Worm (Caenorhabditis elegans) whole organism, mixed stage, embryonic: ENCODE results near the gene rpc-1.

ENCODE experiments used
- M03D4.4 ChIP-seq: sonication (generic microtip); optimal IDR thresholded peaks from 2 replicates; lab custom pipeline; 2017; ENCODE audit warnings: mild to moderate bottlenecking, missing genetic modification characterization, missing compliant biosample characterization
- bed-3 ChIP-seq: fragments of 200-800 bp; sonication (Bioruptor generic); optimal IDR thresholded peaks from 3 replicates; lab custom pipeline; 2018; ENCODE audit warnings: mild to moderate bottlenecking, missing genetic modification characterization, moderate library complexity, missing compliant biosample characterization
- blmp-1 ChIP-seq: fragments of 150-350 bp; optimal IDR thresholded peaks from 2 replicates; lab custom pipeline; 2014; ENCODE audit warnings: missing biosample characterization, missing genetic modification characterization
- ceh-39 ChIP-seq: fragments of 150-350 bp; optimal IDR thresholded peaks from 2 replicates; lab custom pipeline; 2014; ENCODE audit warnings: missing biosample characterization, missing genetic modification characterization
- ceh-43 ChIP-seq: fragments of 200-800 bp; sonication (Bioruptor generic); optimal IDR thresholded peaks from 2 replicates; lab custom pipeline; 2018; ENCODE audit warnings: mild to moderate bottlenecking, missing genetic modification characterization, moderate library complexity, missing compliant biosample characterization
- ceh-83 ChIP-seq: fragments of 200-800 bp; sonication (Bioruptor generic); optimal IDR thresholded peaks from 2 replicates; lab custom pipeline; 2018; ENCODE audit warnings: mild to moderate bottlenecking, missing genetic modification characterization, missing compliant biosample characterization
- ces-1 ChIP-seq: fragments of 150-350 bp; optimal IDR thresholded peaks from 2 replicates; lab custom pipeline; 2014; ENCODE audit warnings: missing biosample characterization, missing genetic modification reagents, missing genetic modification characterization
- cnd-1 ChIP-seq: fragments of 200-800 bp; sonication (Bioruptor generic); optimal IDR thresholded peaks from 2 replicates; lab custom pipeline; 2018; ENCODE audit warnings: mild to moderate bottlenecking, missing genetic modification characterization, missing compliant biosample characterization
- drap-1 ChIP-seq: fragments of 200-800 bp; sonication (Bioruptor generic); optimal IDR thresholded peaks from 3 replicates; lab custom pipeline; 2018; ENCODE audit warnings: mild to moderate bottlenecking, missing genetic modification characterization, missing compliant biosample characterization
- elt-1 ChIP-seq: sonication (generic microtip); optimal IDR thresholded peaks from 2 replicates; lab custom pipeline; 2017; ENCODE audit warnings: missing genetic modification characterization, mild to moderate bottlenecking, missing compliant biosample characterization, antibody characterized with exemption, moderate library complexity, borderline replicate concordance; ENCODE audit not compliant: insufficient read depth
- elt-3 ChIP-seq: fragments of 150-350 bp; optimal IDR thresholded peaks from 2 replicates; lab custom pipeline; 2014; ENCODE audit warnings: missing biosample characterization, missing genetic modification characterization
- flh-1 ChIP-seq: fragments of 200-800 bp; sonication (Bioruptor generic); optimal IDR thresholded peaks from 2 replicates; lab custom pipeline; 2018; ENCODE audit warnings: mild to moderate bottlenecking, missing genetic modification characterization, moderate library complexity, missing compliant biosample characterization
- ham-2 ChIP-seq: fragments of 200-800 bp; sonication (Bioruptor generic); optimal IDR thresholded peaks from 2 replicates; lab custom pipeline; 2018; ENCODE audit warnings: mild to moderate bottlenecking, missing genetic modification characterization, missing compliant biosample characterization
- hlh-1 ChIP-seq: fragments of 150-350 bp; optimal IDR thresholded peaks from 2 replicates; lab custom pipeline; 2014; ENCODE audit warnings: missing biosample characterization, missing genetic modification reagents, missing genetic modification characterization
- lin-13 ChIP-seq: fragments of 150-350 bp; optimal IDR thresholded peaks from 2 replicates; lab custom pipeline; 2014; ENCODE audit warnings: missing biosample characterization, missing genetic modification characterization
- lsy-2 ChIP-seq: fragments of 150-350 bp; optimal IDR thresholded peaks from 2 replicates; lab custom pipeline; 2014; ENCODE audit warnings: missing biosample characterization, missing genetic modification characterization
- mab-5 ChIP-seq: fragments of 150-350 bp; optimal IDR thresholded peaks from 2 replicates; lab custom pipeline; 2014; ENCODE audit warnings: missing biosample characterization, missing genetic modification characterization
- mep-1 ChIP-seq: fragments of 150-350 bp; optimal IDR thresholded peaks from 2 replicates; lab custom pipeline; 2017; ENCODE audit warnings: missing biosample characterization, missing genetic modification reagents, missing genetic modification characterization, inconsistent platforms
- mls-2 ChIP-seq: sonication (generic microtip); optimal IDR thresholded peaks from 2 replicates; lab custom pipeline; 2016; ENCODE audit warnings: mild to moderate bottlenecking, missing genetic modification characterization, moderate library complexity, missing compliant biosample characterization
- nhr-12 ChIP-seq: fragments of 150-350 bp; optimal IDR thresholded peaks from 2 replicates; lab custom pipeline; 2014; ENCODE audit warnings: missing biosample characterization, missing genetic modification characterization
- nhr-2 ChIP-seq: fragments of 150-350 bp; optimal IDR thresholded peaks from 2 replicates; lab custom pipeline; 2014; ENCODE audit warnings: missing biosample characterization, missing genetic modification characterization
- nhr-28 ChIP-seq: fragments of 150-350 bp; optimal IDR thresholded peaks from 2 replicates; lab custom pipeline; 2014; ENCODE audit warnings: missing biosample characterization, missing genetic modification characterization
- nhr-76 ChIP-seq: sonication (generic microtip); optimal IDR thresholded peaks from 2 replicates; lab custom pipeline; 2017; ENCODE audit warnings: missing biosample characterization, missing genetic modification characterization
- pha-4 ChIP-seq: fragments of 150-350 bp; optimal IDR thresholded peaks from 2 replicates; lab custom pipeline; 2018; ENCODE audit warnings: missing biosample characterization, missing genetic modification reagents, missing genetic modification characterization
- sem-2 ChIP-seq: fragments of 200-800 bp; sonication (Bioruptor generic); optimal IDR thresholded peaks from 2 replicates; lab custom pipeline; 2018; ENCODE audit warnings: mild to moderate bottlenecking, missing genetic modification characterization, missing compliant biosample characterization
- snpc-4 ChIP-seq: fragments of 150-350 bp; optimal IDR thresholded peaks from 2 replicates; lab custom pipeline; 2014; ENCODE audit warnings: missing biosample characterization, missing genetic modification characterization
- sptf-1 ChIP-seq: sonication (generic microtip); optimal IDR thresholded peaks from 2 replicates; lab custom pipeline; 2017; ENCODE audit warnings: mild to moderate bottlenecking, missing genetic modification characterization, moderate library complexity, missing compliant biosample characterization
- tbx-8 ChIP-seq: fragments of 200-800 bp; sonication (Bioruptor generic); optimal IDR thresholded peaks from 2 replicates; lab custom pipeline; 2018; ENCODE audit warnings: mild to moderate bottlenecking, missing genetic modification characterization, moderate library complexity, missing compliant biosample characterization
- unc-120 ChIP-seq: sonication (generic microtip); optimal IDR thresholded peaks from 2 replicates; lab custom pipeline; 2017; ENCODE audit warnings: missing genetic modification characterization, missing compliant biosample characterization; ENCODE audit not compliant: poor library complexity, severe bottlenecking
- unc-39 ChIP-seq: fragments of 150-350 bp; optimal IDR thresholded peaks from 2 replicates; lab custom pipeline; 2014; ENCODE audit warnings: missing biosample characterization, missing genetic modification characterization
- unc-62 ChIP-seq: fragments of 150-350 bp; optimal IDR thresholded peaks from 2 replicates; lab custom pipeline; 2014; ENCODE audit warnings: missing biosample characterization, missing genetic modification reagents, missing genetic modification characterization
- zip-8 ChIP-seq: fragments of 150-350 bp; optimal IDR thresholded peaks from 2 replicates; lab custom pipeline; 2014; ENCODE audit warnings: missing biosample characterization, missing genetic modification characterization
- ztf-11 ChIP-seq: fragments of 150-350 bp; optimal IDR thresholded peaks from 2 replicates; lab custom pipeline; 2014; ENCODE audit warnings: missing biosample characterization, missing genetic modification characterization

The rpc-1 gene

ce11 chrIV:7159586-7159985 lies 6.0 kb downstream of the rpc-1 start:
- no peak for TF ChIP-seq unc-39 (tag; lab: Kevin White, UChicago)
- no peak for TF ChIP-seq hlh-1
- TF ChIP-seq ham-2 (GFP tag; lab: Kevin White, UChicago) = no peak
- TF ChIP-seq lin-13 (tag; lab: Kevin White, UChicago) = no peak
- TF ChIP-seq pha-4 (tag; lab: Kevin White, UChicago) = no peak
- TF ChIP-seq ces-1 = no peak
- no peak for TF ChIP-seq unc-62 (GFP tag; lab: Kevin White, UChicago)
- no peak for TF ChIP-seq sem-2 (GFP tag; lab: Kevin White, UChicago)
- no peak for TF ChIP-seq tbx-8 (GFP tag; lab: Kevin White, UChicago)
- no peak for TF ChIP-seq sptf-1 (tag; lab: Kevin White, UChicago)
- TF ChIP-seq nhr-2 (tag; lab: Kevin White, UChicago) = no peak
- TF ChIP-seq flh-1 (GFP tag; lab: Kevin White, UChicago) = no peak

ce11 chrIV:7158161-7158560 lies 7.4 kb downstream of the rpc-1 start:
- TF ChIP-seq elt-3 (tag; lab: Kevin White, UChicago) = no peak
- no peak for TF ChIP-seq ceh-43 (GFP tag; lab: Kevin White, UChicago)
- no peak for TF ChIP-seq sem-2 (GFP tag; lab: Kevin White, UChicago)
- TF ChIP-seq nhr-28 (tag; lab: Kevin White, UChicago) = no peak
- no peak for TF ChIP-seq bed-3
- TF ChIP-seq hlh-1 = no peak
- no peak for TF ChIP-seq sptf-1 (tag; lab: Kevin White, UChicago)
- TF ChIP-seq nhr-76 (tag; lab: Kevin White, UChicago) = no peak
- TF ChIP-seq unc-62 (GFP tag; lab: Kevin White, UChicago) = no peak

DNA sequence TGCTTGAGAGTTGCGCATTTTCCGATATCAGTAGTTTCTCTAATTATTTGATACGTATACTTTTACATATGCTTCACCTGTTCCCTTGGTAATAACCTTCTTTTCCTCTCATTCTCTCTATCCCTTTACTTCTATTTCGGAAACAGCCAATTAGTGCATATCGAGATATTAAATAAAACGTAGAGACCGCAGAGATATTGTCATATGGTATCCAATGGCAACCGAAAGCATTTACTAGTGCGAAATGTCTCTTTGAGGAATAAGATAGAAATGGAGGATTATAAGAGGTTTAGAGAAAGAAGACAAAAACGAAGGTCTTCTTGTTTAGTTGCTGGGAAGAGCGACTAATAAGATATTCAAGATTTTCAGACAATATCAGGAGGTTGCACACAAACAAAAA lies 9.2 kb downstream of the rpc-1 start, which contains the start of gene maph-9:
Gene maph-9, plus strand, starts transcription at position 273 of the 400 bp plus-strand sequence.
- TF ChIP-seq sptf-1 (tag; lab: Kevin White, UChicago) = peak; percentile 57
- no peak for TF ChIP-seq nhr-28 (tag; lab: Kevin White, UChicago)
- no peak for TF ChIP-seq unc-120
- TF ChIP-seq nhr-12 (tag; lab: Kevin White, UChicago) = no peak
- no peak for TF ChIP-seq flh-1 (GFP tag; lab: Kevin White, UChicago)
- no peak for TF ChIP-seq unc-39 (tag; lab: Kevin White, UChicago)
- peak; percentile 19 for TF ChIP-seq ceh-43 (GFP tag; lab: Kevin White, UChicago)
- no peak for TF ChIP-seq ces-1
- TF ChIP-seq lsy-2 (tag; lab: Kevin White, UChicago) = peak; percentile 1
- no peak for TF ChIP-seq zip-8 (tag; lab: Kevin White, UChicago)
- peak; percentile 16 for TF ChIP-seq ztf-11 (tag; lab: Kevin White, UChicago)
- TF ChIP-seq nhr-76 (tag; lab: Kevin White, UChicago) = no peak
- no peak for TF ChIP-seq ceh-83 (GFP tag; lab: Kevin White, UChicago)

ce11 chrIV:7154356-7154755 lies 11.2 kb downstream of the rpc-1 start, which contains the start of gene C34D4.2:
Gene C34D4.2 (plus strand): TSS chrIV:7154656.
- TF ChIP-seq elt-1 (tag; lab: Kevin White, UChicago) = peak; percentile 32
- TF ChIP-seq M03D4.4 (tag; lab: Kevin White, UChicago) = no peak

DNA sequence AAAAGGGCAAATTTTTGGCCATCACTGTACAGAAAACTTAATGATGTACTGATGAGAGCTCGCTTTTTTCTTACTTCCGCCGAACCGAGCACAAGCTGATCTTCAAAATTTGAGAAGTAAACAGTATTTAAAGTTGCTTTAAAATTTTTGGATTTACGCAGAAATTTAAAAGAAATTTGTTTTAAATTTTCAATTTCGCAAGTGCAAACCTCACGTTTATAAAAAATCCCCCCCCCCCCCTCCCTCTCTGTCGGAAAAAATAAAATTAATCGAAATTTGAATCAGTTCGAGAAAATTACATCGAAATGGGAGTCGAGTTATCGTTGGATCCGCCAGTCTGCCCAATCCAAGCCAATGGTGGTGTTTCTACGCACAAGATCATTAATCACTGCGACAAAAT lies 12.2 kb downstream of the rpc-1 start, which contains the start of gene C34D4.3:
Gene C34D4.3, plus strand, starts transcription at position 301 of the 400 bp plus-strand sequence.
- TF ChIP-seq zip-8 (tag; lab: Kevin White, UChicago) (no peak), blmp-1 (tag; lab: Kevin White, UChicago) (no peak), bed-3 (no peak), drap-1 (GFP tag; lab: Kevin White, UChicago) (no peak), tbx-8 (GFP tag; lab: Kevin White, UChicago) (no peak), lsy-2 (tag; lab: Kevin White, UChicago) (no peak), ceh-39 (tag; lab: Kevin White, UChicago) (no peak), lin-13 (tag; lab: Kevin White, UChicago) (no peak), cnd-1 (tag; lab: Kevin White, UChicago) (no peak), sptf-1 (tag; lab: Kevin White, UChicago) (no peak)
- TF ChIP-seq, all 35 proteins: peak for 0

- TF ChIP-seq flh-1 (GFP tag; lab: Kevin White, UChicago) (no peak), ceh-43 (GFP tag; lab: Kevin White, UChicago) (no peak), zip-8 (tag; lab: Kevin White, UChicago) (no peak), mep-1 (tag; lab: Kevin White, UChicago) (no peak), pha-4 (tag; lab: Kevin White, UChicago) (no peak), nhr-76 (tag; lab: Kevin White, UChicago) (no peak), ces-1 (no peak), snpc-4 (no peak), ceh-83 (GFP tag; lab: Kevin White, UChicago) (no peak), elt-1 (tag; lab: Kevin White, UChicago) (no peak), lin-13 (tag; lab: Kevin White, UChicago) (no peak), mab-5 (tag; lab: Kevin White, UChicago) (no peak), mls-2 (tag; lab: Kevin White, UChicago) (no peak), ceh-39 (tag; lab: Kevin White, UChicago) (no peak), sptf-1 (tag; lab: Kevin White, UChicago) (no peak), M03D4.4 (tag; lab: Kevin White, UChicago) (no peak), lsy-2 (tag; lab: Kevin White, UChicago) (no peak)
Measured at ce11 chrIV:7152409-7152808, 13.1 kb downstream of the rpc-1 start, which contains the start of gene col-113. Gene col-113 (minus strand): TSS chrIV:7152509.
